Fruit fly (Drosophila melanogaster) whole organism, embryonic: Measurements from ENCODE around the gene CG13123.

Source experiments
- Atf3 ChIP-seq: fragments of 200-800 bp; sonication (Bioruptor generic); optimal IDR thresholded peaks from 3 replicates; lab custom pipeline; 2016; ENCODE audit warnings: missing biosample characterization, missing genetic modification characterization
- BEAF-32 ChIP-seq: fragments of 200-800 bp; sonication (Bioruptor generic); optimal IDR thresholded peaks from 3 replicates; lab custom pipeline; 2017; ENCODE audit warnings: missing biosample characterization, missing genetic modification characterization, mild to moderate bottlenecking, moderate library complexity, missing genetic modification reagents
- BtbVII ChIP-seq: fragments of 200-800 bp; sonication (Bioruptor generic); optimal IDR thresholded peaks from 3 replicates; lab custom pipeline; 2017; ENCODE audit warnings: missing biosample characterization, mild to moderate bottlenecking, missing genetic modification characterization
- CG10209 ChIP-seq: fragments of 200-800 bp; sonication (Bioruptor generic); optimal IDR thresholded peaks from 3 replicates; lab custom pipeline; 2017; ENCODE audit warnings: missing biosample characterization, mild to moderate bottlenecking, missing genetic modification characterization, missing genetic modification reagents
- CG11695 ChIP-seq: fragments of 200-800 bp; sonication (Bioruptor generic); IDR thresholded peaks from 3 replicates; pipeline ENCODE4 v1.3.6; 2022; ENCODE audit warnings: missing biosample characterization, missing genetic modification characterization
- CG14860 ChIP-seq: fragments of 200-800 bp; sonication (Bioruptor generic); IDR thresholded peaks from 3 replicates; pipeline ENCODE4 v1.3.6; 2022; ENCODE audit warnings: missing biosample characterization, missing genetic modification characterization; ENCODE audit not compliant: partially characterized antibody
- CG34376 ChIP-seq: fragments of 200-800 bp; sonication (Bioruptor generic); optimal IDR thresholded peaks from 2 replicates; lab custom pipeline; 2018; ENCODE audit warnings: missing biosample characterization, mild to moderate bottlenecking, missing genetic modification characterization
- CG3995 ChIP-seq: fragments of 200-800 bp; sonication (Bioruptor generic); optimal IDR thresholded peaks from 3 replicates; lab custom pipeline; 2016; ENCODE audit warnings: missing biosample characterization, missing genetic modification characterization
- CG43689 ChIP-seq: fragments of 200-800 bp; sonication (Bioruptor generic); IDR thresholded peaks from 2 replicates; pipeline ENCODE4 v1.3.6; 2022; ENCODE audit warnings: missing biosample characterization, missing genetic modification characterization
- CG7556 ChIP-seq: fragments of 200-800 bp; sonication (Bioruptor generic); optimal IDR thresholded peaks from 2 replicates; lab custom pipeline; 2017; ENCODE audit warnings: missing biosample characterization, mild to moderate bottlenecking, missing genetic modification characterization
- CG8478 ChIP-seq: fragments of >200 bp; optimal IDR thresholded peaks from 2 replicates; lab custom pipeline; 2018
- CG9437 ChIP-seq: fragments of 200-800 bp; sonication (Bioruptor generic); optimal IDR thresholded peaks from 2 replicates; lab custom pipeline; 2018; ENCODE audit warnings: missing biosample characterization, mild to moderate bottlenecking, missing genetic modification characterization
- CTCF ChIP-seq: fragments of 200-800 bp; sonication (Bioruptor generic); optimal IDR thresholded peaks from 2 replicates; lab custom pipeline; 2017; ENCODE audit warnings: missing biosample characterization, mild to moderate bottlenecking, missing genetic modification characterization, moderate library complexity
- CkIIα-i1 ChIP-seq: fragments of 200-800 bp; sonication (Bioruptor generic); IDR thresholded peaks from 2 replicates; pipeline ENCODE4 v1.3.6; 2022; ENCODE audit warnings: missing biosample characterization, missing genetic modification characterization
- Doc2 ChIP-seq: fragments of 200-800 bp; sonication (Bioruptor generic); IDR thresholded peaks from 2 replicates; pipeline ENCODE4 v1.3.6; 2022; ENCODE audit warnings: missing biosample characterization, missing genetic modification characterization
- Doc3 ChIP-seq: fragments of 200-800 bp; sonication (Bioruptor generic); IDR thresholded peaks from 3 replicates; pipeline ENCODE4 v1.3.6; 2022; ENCODE audit warnings: missing biosample characterization, missing genetic modification characterization; ENCODE audit not compliant: partially characterized antibody
- Elba2 ChIP-seq: fragments of 200-800 bp; sonication (Bioruptor generic); optimal IDR thresholded peaks from 3 replicates; lab custom pipeline; 2016; ENCODE audit warnings: missing biosample characterization, missing genetic modification characterization
- H2.0 ChIP-seq: fragments of 200-800 bp; sonication (Bioruptor generic); IDR thresholded peaks from 2 replicates; pipeline ENCODE4 v1.3.6; 2022; ENCODE audit warnings: missing biosample characterization, missing genetic modification characterization
- HLH3B ChIP-seq: fragments of 200-800 bp; sonication (Bioruptor generic); IDR thresholded peaks from 2 replicates; pipeline ENCODE4 v1.3.6; 2022; ENCODE audit warnings: missing biosample characterization, missing genetic modification characterization
- HmgZ ChIP-seq: fragments of 200-800 bp; sonication (Bioruptor generic); optimal IDR thresholded peaks from 2 replicates; lab custom pipeline; 2018; ENCODE audit warnings: missing biosample characterization, mild to moderate bottlenecking, missing genetic modification characterization
- Hmx ChIP-seq: fragments of 200-800 bp; sonication (Bioruptor generic); optimal IDR thresholded peaks from 2 replicates; lab custom pipeline; 2016; ENCODE audit warnings: missing biosample characterization, missing genetic modification characterization
- Lhr ChIP-seq: fragments of 200-800 bp; sonication (Bioruptor generic); optimal IDR thresholded peaks from 3 replicates; lab custom pipeline; 2017; ENCODE audit warnings: mild to moderate bottlenecking, missing biosample characterization, missing genetic modification reagents, missing genetic modification characterization
- Ptx1 ChIP-seq: fragments of 200-800 bp; sonication (Bioruptor generic); IDR thresholded peaks from 2 replicates; pipeline ENCODE4 v1.3.6; 2022; ENCODE audit warnings: missing biosample characterization, missing genetic modification characterization
- Sry-δ ChIP-seq: fragments of 200-800 bp; sonication (Bioruptor generic); optimal IDR thresholded peaks from 2 replicates; lab custom pipeline; 2016; ENCODE audit warnings: missing biosample characterization, missing genetic modification characterization
- ab ChIP-seq: fragments of 200-800 bp; sonication (Bioruptor generic); optimal IDR thresholded peaks from 2 replicates; lab custom pipeline; 2016; ENCODE audit warnings: missing biosample characterization, missing genetic modification characterization
- al ChIP-seq: fragments of 200-800 bp; sonication (Bioruptor generic); IDR thresholded peaks from 2 replicates; pipeline ENCODE4 v1.3.6; 2022; ENCODE audit warnings: missing biosample characterization, missing genetic modification characterization
- amos ChIP-seq: fragments of 200-800 bp; sonication (Bioruptor generic); IDR thresholded peaks from 2 replicates; pipeline ENCODE4 v1.3.6; 2022; ENCODE audit warnings: missing biosample characterization, missing genetic modification characterization; ENCODE audit not compliant: partially characterized antibody
- ara ChIP-seq: fragments of 200-800 bp; sonication (Bioruptor generic); IDR thresholded peaks from 2 replicates; pipeline ENCODE4 v1.3.6; 2022; ENCODE audit warnings: missing biosample characterization, missing genetic modification characterization
- ato ChIP-seq: fragments of 200-800 bp; sonication (Bioruptor generic); IDR thresholded peaks from 2 replicates; pipeline ENCODE4 v1.3.6; 2022; ENCODE audit warnings: missing biosample characterization, missing genetic modification characterization; ENCODE audit not compliant: partially characterized antibody
- cg ChIP-seq: fragments of 200-800 bp; sonication (Bioruptor generic); optimal IDR thresholded peaks from 3 replicates; lab custom pipeline; 2019; ENCODE audit warnings: missing biosample characterization, mild to moderate bottlenecking, missing genetic modification characterization, moderate library complexity
- ci ChIP-seq: fragments of 200-800 bp; sonication (Bioruptor generic); IDR thresholded peaks from 3 replicates; pipeline ENCODE4 v1.3.6; 2022; ENCODE audit warnings: missing biosample characterization, missing genetic modification characterization
- croc ChIP-seq: fragments of 200-800 bp; sonication (Bioruptor generic); conservative IDR thresholded peaks from 3 replicates; pipeline ENCODE4 v1.3.6; 2022; ENCODE audit warnings: missing biosample characterization, missing genetic modification characterization
- crp ChIP-seq, 2 experiments: fragments of 200-800 bp; sonication (Bioruptor generic); optimal IDR thresholded peaks; 2 replicates in 1 of 2; 3 replicates in 1 of 2; lab custom pipeline; 2017; ENCODE audit warnings: missing biosample characterization in 2 of 2, missing genetic modification characterization in 2 of 2, mild to moderate bottlenecking in 1 of 2, moderate library complexity in 1 of 2
- esg ChIP-seq: fragments of 200-800 bp; sonication (Bioruptor generic); conservative IDR thresholded peaks from 2 replicates; pipeline ENCODE4 v1.3.6; 2022; ENCODE audit warnings: missing biosample characterization, missing genetic modification characterization
- fd102C ChIP-seq: fragments of 200-800 bp; sonication (Bioruptor generic); optimal IDR thresholded peaks from 2 replicates; lab custom pipeline; 2018; ENCODE audit warnings: missing biosample characterization, mild to moderate bottlenecking, missing genetic modification characterization, moderate library complexity
- gfzf ChIP-seq: fragments of 200-800 bp; sonication (Bioruptor generic); optimal IDR thresholded peaks from 2 replicates; lab custom pipeline; 2016; ENCODE audit warnings: missing biosample characterization, mild to moderate bottlenecking, missing genetic modification characterization, moderate library complexity
- h ChIP-seq: fragments of >200 bp; optimal IDR thresholded peaks from 2 replicates; lab custom pipeline; 2017
- inv ChIP-seq: fragments of 200-800 bp; sonication (Bioruptor generic); IDR thresholded peaks from 2 replicates; pipeline ENCODE4 v1.3.6; 2022; ENCODE audit warnings: missing biosample characterization, missing genetic modification characterization; ENCODE audit not compliant: partially characterized antibody
- ken ChIP-seq: fragments of 200-800 bp; sonication (Bioruptor generic); IDR thresholded peaks from 3 replicates; pipeline ENCODE4 v1.3.6; 2022; ENCODE audit warnings: missing biosample characterization, missing genetic modification characterization
- lola ChIP-seq, 3 experiments: fragments of >200 bp in 2 of 3; fragments of 200-800 bp in 1 of 3; sonication (Bioruptor generic) in 1 of 3; optimal IDR thresholded peaks; 2 replicates each; lab custom pipeline; 2017 to 2019; ENCODE audit warnings: missing biosample characterization in 3 of 3, missing genetic modification characterization in 3 of 3, mild to moderate bottlenecking in 1 of 3, moderate library complexity in 1 of 3
- nmo ChIP-seq: fragments of 200-800 bp; sonication (Bioruptor generic); optimal IDR thresholded peaks from 2 replicates; lab custom pipeline; 2018; ENCODE audit warnings: missing biosample characterization, mild to moderate bottlenecking, missing genetic modification characterization, moderate library complexity
- oc ChIP-seq: fragments of 200-800 bp; sonication (Bioruptor generic); optimal IDR thresholded peaks from 2 replicates; lab custom pipeline; 2018; ENCODE audit warnings: missing biosample characterization, mild to moderate bottlenecking, missing genetic modification characterization, moderate library complexity
- pan ChIP-seq, 4 experiments: fragments of >200 bp in 3 of 4; fragments of 200-800 bp in 1 of 4; sonication (Bioruptor generic) in 1 of 4; optimal IDR thresholded peaks in 3 of 4; IDR thresholded peaks in 1 of 4; 2 replicates each; pipeline versions ENCODE4 v1.3.6 to Lab custom; 2017 to 2022; ENCODE audit warnings: missing biosample characterization in 2 of 4, missing genetic modification characterization in 2 of 4, mixed read lengths in 1 of 4
- salm ChIP-seq: fragments of 200-800 bp; sonication (Bioruptor generic); optimal IDR thresholded peaks from 2 replicates; lab custom pipeline; 2018; ENCODE audit warnings: missing biosample characterization, mild to moderate bottlenecking, missing genetic modification characterization
- sens ChIP-seq: fragments of 200-800 bp; sonication (Bioruptor generic); peaks from one replicate; lab custom pipeline; 2016; ENCODE audit warnings: missing biosample characterization, missing genetic modification characterization
- sim ChIP-seq: fragments of 200-800 bp; sonication (Bioruptor generic); IDR thresholded peaks from 2 replicates; pipeline ENCODE4 v1.3.6; 2022; ENCODE audit warnings: missing biosample characterization, missing genetic modification characterization
- sna ChIP-seq: fragments of 200-800 bp; sonication (Bioruptor generic); IDR thresholded peaks from 2 replicates; pipeline ENCODE4 v1.3.6; 2022; ENCODE audit warnings: missing biosample characterization, missing genetic modification characterization; ENCODE audit not compliant: partially characterized antibody
- so ChIP-seq: fragments of 200-800 bp; sonication (Bioruptor generic); IDR thresholded peaks from 3 replicates; pipeline ENCODE4 v1.3.6; 2022; ENCODE audit warnings: missing biosample characterization, missing genetic modification characterization
- sqz ChIP-seq: fragments of 200-800 bp; sonication (Bioruptor generic); optimal IDR thresholded peaks from 3 replicates; lab custom pipeline; 2018; ENCODE audit warnings: missing biosample characterization, mild to moderate bottlenecking, missing genetic modification characterization
- vfl ChIP-seq: fragments of 200-800 bp; sonication (Bioruptor generic); optimal IDR thresholded peaks from 2 replicates; lab custom pipeline; 2016; ENCODE audit warnings: missing biosample characterization, missing genetic modification characterization
- vvl ChIP-seq: fragments of 200-800 bp; sonication (Bioruptor generic); IDR thresholded peaks from 2 replicates; pipeline ENCODE4 v1.3.6; 2022; ENCODE audit warnings: missing biosample characterization, missing genetic modification characterization

CG13123 gene

DNA sequence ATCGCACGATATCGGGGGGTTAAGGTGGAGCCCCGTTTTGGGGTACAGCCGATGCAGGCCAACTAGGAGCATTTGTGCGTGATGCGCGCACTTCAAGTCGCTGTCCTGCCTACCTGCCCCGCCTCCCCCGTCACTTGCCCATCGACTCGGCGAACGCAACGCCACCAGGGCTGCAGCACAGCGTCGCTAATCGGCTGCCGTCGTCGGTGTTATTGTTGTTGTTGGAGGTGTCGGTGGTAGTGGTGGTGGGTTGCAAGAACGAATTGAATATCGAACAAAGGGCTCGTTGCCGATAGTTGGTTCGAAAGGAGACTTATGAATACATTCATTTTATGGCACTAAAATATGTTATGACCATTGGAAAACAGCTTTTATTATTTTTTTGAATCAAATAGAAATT is 34.1 kb downstream of the CG13123 start (continued):
- peak; percentile 87 for TF ChIP-seq sna (GFP tag; lab: Robert Waterston, UW)
- TF ChIP-seq BtbVII: no peak
- peak; percentile 93 for TF ChIP-seq Sry-δ (GFP tag; lab: Kevin White, UChicago)
- 0 out of 3 replicates have a peak, but pooled peaks have one; percentile 24 for TF ChIP-seq so (GFP tag; lab: Robert Waterston, UW)
- TF ChIP-seq lola (GFP tag; optimal IDR thresholded peaks at IDR 0.05; lab: Kevin White, UChicago): peak in 1 of 3 experiments; percentile 3
- TF ChIP-seq sim (GFP tag; lab: Robert Waterston, UW): no peak
- peak; percentile 35 for TF ChIP-seq CG10209 (GFP tag; lab: Kevin White, UChicago)
- peak; percentile 89 for TF ChIP-seq CG14860 (GFP tag; lab: Robert Waterston, UW)
- TF ChIP-seq vvl (GFP tag; lab: Robert Waterston, UW): peak; percentile 83
- TF ChIP-seq ken: peak; percentile 64
- peak; percentile 43 for TF ChIP-seq CG34376 (GFP tag; lab: Kevin White, UChicago)
- peak; percentile 26 for TF ChIP-seq vfl (GFP tag; lab: Kevin White, UChicago)
- TF ChIP-seq cg (GFP tag; lab: Kevin White, UChicago): peak; percentile 25
- TF ChIP-seq Ptx1: peak; percentile 65
- no peak for TF ChIP-seq Doc2 (GFP tag; lab: Robert Waterston, UW)
- TF ChIP-seq al: peak; percentile 58
- peak; percentile 12 for TF ChIP-seq gfzf
- TF ChIP-seq Hmx (GFP tag; lab: Kevin White, UChicago): no peak
- 0 out of 2 replicates have a peak, but pooled peaks have one; percentile 8 for TF ChIP-seq ara (GFP tag; lab: Robert Waterston, UW)
- peak; percentile 46 for TF ChIP-seq nmo (GFP tag; lab: Kevin White, UChicago)
- TF ChIP-seq croc (GFP tag; lab: Robert Waterston, UW): no peak
- peak; percentile 47; the same call in 1 of the 3 replicates for TF ChIP-seq CG11695
- TF ChIP-seq CTCF (GFP tag; lab: Kevin White, UChicago): peak; percentile 24
- no peak for TF ChIP-seq pan (optimal IDR thresholded peaks at IDR 0.05; lab: Kevin White, UChicago)
- peak in 1 of 2 experiments; percentile 72 for TF ChIP-seq pan (GFP tag; optimal IDR thresholded peaks at IDR 0.05 in 1 of 2, IDR thresholded peaks at IDR 0.05 in 1 of 2)
- TF ChIP-seq ab: no peak
- peak; percentile 75 for TF ChIP-seq sens (GFP tag; lab: Kevin White, UChicago)
- TF ChIP-seq CG8478 (lab: Kevin White, UChicago): no peak
- TF ChIP-seq H2.0 (GFP tag; lab: Robert Waterston, UW): peak; percentile 48; the same call in 1 of the 2 replicates
- no peak for TF ChIP-seq Elba2 (GFP tag; lab: Kevin White, UChicago)
- TF ChIP-seq Doc3 (GFP tag; lab: Robert Waterston, UW): peak; percentile 92
- TF ChIP-seq esg: peak; percentile 47; the same call in 1 of the 2 replicates
- TF ChIP-seq CG3995: no peak
- TF ChIP-seq ato (GFP tag; lab: Robert Waterston, UW): peak; percentile 89
- peak; percentile 42 for TF ChIP-seq oc (tag; lab: Kevin White, UChicago)
- peak; percentile 74 for TF ChIP-seq HmgZ
- no peak for TF ChIP-seq salm (tag; lab: Kevin White, UChicago)
- no peak for TF ChIP-seq CG9437
- no peak; the same call in 1 of the 2 replicates for TF ChIP-seq CkIIα-i1
- peak; percentile 67; the same call in 2 of the 3 replicates for TF ChIP-seq ci (GFP tag; lab: Robert Waterston, UW)
- TF ChIP-seq Atf3 (GFP tag; lab: Kevin White, UChicago): peak; percentile 38
- no peak for TF ChIP-seq h (lab: Kevin White, UChicago)
- no peak for TF ChIP-seq CG43689 (GFP tag; lab: Robert Waterston, UW)
- no peak for TF ChIP-seq fd102C (GFP tag; lab: Kevin White, UChicago)
- peak; percentile 0 for TF ChIP-seq Lhr (GFP tag; lab: Kevin White, UChicago)
- peak; percentile 91 for TF ChIP-seq BEAF-32 (GFP tag; lab: Kevin White, UChicago)
- TF ChIP-seq HLH3B: peak; percentile 62
- no peak for TF ChIP-seq crp (GFP tag; optimal IDR thresholded peaks at IDR 0.05; lab: Kevin White, UChicago)
- TF ChIP-seq inv: peak; percentile 92
- peak; percentile 94 for TF ChIP-seq amos (GFP tag; lab: Robert Waterston, UW)
- no peak for TF ChIP-seq CG7556 (GFP tag; lab: Kevin White, UChicago)
- no peak for TF ChIP-seq sqz (GFP tag; lab: Kevin White, UChicago)
